Fruit fly (Drosophila melanogaster): ENCODE results near the gene CG5895.

The CG5895 gene

DNA sequence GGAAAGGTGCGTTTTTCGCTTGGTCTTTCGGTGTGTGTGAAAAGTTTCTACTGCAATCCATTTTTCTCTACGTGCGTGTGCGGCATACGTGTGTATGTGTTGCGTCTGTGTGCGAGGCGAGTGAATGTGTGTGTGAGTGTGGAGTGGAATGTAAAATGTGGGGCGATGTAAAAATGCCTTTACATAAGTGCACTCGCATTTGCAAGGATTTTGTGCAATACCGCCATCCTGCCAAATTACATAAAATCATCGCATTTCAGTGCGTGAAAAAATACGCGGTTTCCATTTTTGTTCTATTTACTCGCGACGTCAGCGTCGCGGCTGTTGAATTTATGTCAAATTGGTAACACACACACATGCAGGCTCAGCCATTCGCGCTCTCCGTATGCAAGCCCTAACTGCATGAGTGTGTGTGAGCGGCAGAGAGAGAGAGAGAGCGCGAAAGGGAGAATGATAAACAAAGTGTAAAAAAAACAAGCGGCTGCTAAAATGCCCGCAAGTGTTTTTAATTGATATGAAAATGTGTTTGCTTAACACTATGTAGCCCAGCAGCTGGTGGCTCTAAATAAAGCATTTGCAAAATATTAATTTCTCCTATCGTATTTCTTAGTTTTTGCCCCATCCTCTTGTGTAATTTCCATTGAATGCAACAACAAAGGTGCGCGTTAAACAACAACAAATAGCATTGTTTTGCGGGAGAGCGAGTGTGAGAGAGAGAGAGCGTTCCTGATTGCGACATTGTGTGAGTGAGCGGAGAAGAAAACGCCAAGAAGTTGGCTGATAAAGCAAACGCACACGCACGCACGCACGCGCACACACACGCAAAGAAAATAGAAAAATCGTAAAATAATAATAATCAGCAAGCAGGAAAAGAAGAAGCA lies 17.1 kb downstream of the CG5895 start (continued):
- TF ChIP-seq mirr (GFP tag; optimal IDR thresholded peaks at IDR 0.05) = no peak
- TF ChIP-seq CG13123 (GFP tag; optimal IDR thresholded peaks at IDR 0.05) = no peak
- no peak for TF ChIP-seq Awh (GFP tag; IDR thresholded peaks at IDR 0.05)
- TF ChIP-seq jing (GFP tag; optimal IDR thresholded peaks at IDR 0.05) = no peak
- peak; percentile 88 to 99 for TF ChIP-seq Trl (optimal IDR thresholded peaks at IDR 0.05)
- TF ChIP-seq Trl (GFP tag; optimal IDR thresholded peaks at IDR 0.05) = peak; percentile 37
- peak; percentile 31 for TF ChIP-seq ewg (GFP tag; optimal IDR thresholded peaks at IDR 0.05)
- peak; percentile 99 for TF ChIP-seq CG8478 (optimal IDR thresholded peaks at IDR 0.05)
- peak; percentile 41 for TF ChIP-seq nau (GFP tag; optimal IDR thresholded peaks at IDR 0.05)
- TF ChIP-seq CG15479 (GFP tag; optimal IDR thresholded peaks at IDR 0.05) = peak; percentile 95
- no peak for TF ChIP-seq fd64A (GFP tag; optimal IDR thresholded peaks at IDR 0.05)
- no peak for TF ChIP-seq Hr3 (GFP tag; optimal IDR thresholded peaks at IDR 0.05)
- TF ChIP-seq CG17186 (GFP tag; optimal IDR thresholded peaks at IDR 0.05) = no peak
- TF ChIP-seq CG15601 (tag; optimal IDR thresholded peaks at IDR 0.05) = no peak
- peak; percentile 32; the same call in 2 of the 3 replicates for TF ChIP-seq Aef1 (GFP tag; IDR thresholded peaks at IDR 0.05)
- no peak for TF ChIP-seq wor (GFP tag; IDR thresholded peaks at IDR 0.05)
- peak; percentile 16 for TF ChIP-seq CG17568 (GFP tag; optimal IDR thresholded peaks at IDR 0.05)
- no peak for TF ChIP-seq CG14441 (GFP tag; IDR thresholded peaks at IDR 0.05)
- peak; percentile 8 to 89 for TF ChIP-seq Eip74EF (GFP tag; optimal IDR thresholded peaks at IDR 0.05)
- TF ChIP-seq Sox102F (GFP tag; optimal IDR thresholded peaks at IDR 0.05) = peak; percentile 20
- no peak for TF ChIP-seq CG11696 (GFP tag; IDR thresholded peaks at IDR 0.05)
- peak; percentile 99 for TF ChIP-seq cg (GFP tag; optimal IDR thresholded peaks at IDR 0.05)
- TF ChIP-seq vnd (GFP tag; IDR thresholded peaks at IDR 0.05; ENCODE audit: partially characterized antibody) = peak; percentile 57; the same call in 2 of the 3 replicates
- no peak for TF ChIP-seq CG12155 (GFP tag; optimal IDR thresholded peaks at IDR 0.05)
- peak in 1 of 2 experiments; percentile 83 for TF ChIP-seq tll (GFP tag; optimal IDR thresholded peaks at IDR 0.05)
- no peak for TF ChIP-seq Atf-2 (GFP tag; optimal IDR thresholded peaks at IDR 0.05)
- TF ChIP-seq GATAe (GFP tag; conservative IDR thresholded peaks at IDR 0.05) = peak; percentile 17; the same call in 1 of the 2 replicates
- TF ChIP-seq onecut (GFP tag; IDR thresholded peaks at IDR 0.05) = no peak; the same call in none of the 2 replicates
- no peak for TF ChIP-seq Camta (GFP tag; optimal IDR thresholded peaks at IDR 0.05)
- TF ChIP-seq CG12104 (GFP tag; optimal IDR thresholded peaks at IDR 0.05) = peak; percentile 6
- peak; percentile 26 for TF ChIP-seq Vsx1 (GFP tag; optimal IDR thresholded peaks at IDR 0.05)
- no peak for TF ChIP-seq zen (tag; optimal IDR thresholded peaks at IDR 0.05)
- no peak for TF ChIP-seq CG16863 (GFP tag; optimal IDR thresholded peaks at IDR 0.05)
- no peak for TF ChIP-seq CG7271 (tag; optimal IDR thresholded peaks at IDR 0.05)
- TF ChIP-seq Poxn (GFP tag; IDR thresholded peaks at IDR 0.05) = no peak
- TF ChIP-seq CG4707 (GFP tag; optimal IDR thresholded peaks at IDR 0.05) = no peak
- no peak for TF ChIP-seq NfI (GFP tag; optimal IDR thresholded peaks at IDR 0.05)
- TF ChIP-seq CG6813 (GFP tag; optimal IDR thresholded peaks at IDR 0.05) = peak; percentile 45
- TF ChIP-seq maf-S (GFP tag; optimal IDR thresholded peaks at IDR 0.05) = no peak
- TF ChIP-seq yki (optimal IDR thresholded peaks at IDR 0.05) = peak; percentile 84
- TF ChIP-seq usp (GFP tag; optimal IDR thresholded peaks at IDR 0.05) = no peak
- TF ChIP-seq trem (tag; optimal IDR thresholded peaks at IDR 0.05) = no peak
- TF ChIP-seq CG2129 (GFP tag; IDR thresholded peaks at IDR 0.05; ENCODE audit: partially characterized antibody) = no peak
- TF ChIP-seq CG8944 (GFP tag; optimal IDR thresholded peaks at IDR 0.05) = no peak
- TF ChIP-seq CG4424 (GFP tag; optimal IDR thresholded peaks at IDR 0.05) = no peak
- peak; percentile 47; the same call in 2 of the 3 replicates for TF ChIP-seq ci (GFP tag; IDR thresholded peaks at IDR 0.05)
- no peak for TF ChIP-seq Nf-YA (GFP tag; IDR thresholded peaks at IDR 0.05)
- peak; percentile 51 for TF ChIP-seq lbe (GFP tag; optimal IDR thresholded peaks at IDR 0.05)
- TF ChIP-seq otp (GFP tag; IDR thresholded peaks at IDR 0.05) = no peak
